Fruit fly (Drosophila melanogaster) whole organism, wandering third instar larva: Measurements from ENCODE around the gene CG7408.

Source experiments
- Hr83 ChIP-seq: fragments of 200-300 bp; sonication (Bioruptor generic); optimal IDR thresholded peaks from 2 replicates; lab custom pipeline; 2016; ENCODE audit warnings: missing biosample characterization, mild to moderate bottlenecking, missing genetic modification characterization, moderate library complexity; ENCODE audit not compliant: poor library complexity, severe bottlenecking
- Sp1 ChIP-seq: fragments of 200-800 bp; sonication (Bioruptor generic); optimal IDR thresholded peaks from 3 replicates; lab custom pipeline; 2019; ENCODE audit warnings: missing biosample characterization, mild to moderate bottlenecking, missing genetic modification characterization, moderate library complexity
- rgr ChIP-seq: fragments of 200-800 bp; sonication (Bioruptor generic); optimal IDR thresholded peaks from 3 replicates; lab custom pipeline; 2016; ENCODE audit warnings: missing biosample characterization, mild to moderate bottlenecking, missing genetic modification characterization

DNA sequence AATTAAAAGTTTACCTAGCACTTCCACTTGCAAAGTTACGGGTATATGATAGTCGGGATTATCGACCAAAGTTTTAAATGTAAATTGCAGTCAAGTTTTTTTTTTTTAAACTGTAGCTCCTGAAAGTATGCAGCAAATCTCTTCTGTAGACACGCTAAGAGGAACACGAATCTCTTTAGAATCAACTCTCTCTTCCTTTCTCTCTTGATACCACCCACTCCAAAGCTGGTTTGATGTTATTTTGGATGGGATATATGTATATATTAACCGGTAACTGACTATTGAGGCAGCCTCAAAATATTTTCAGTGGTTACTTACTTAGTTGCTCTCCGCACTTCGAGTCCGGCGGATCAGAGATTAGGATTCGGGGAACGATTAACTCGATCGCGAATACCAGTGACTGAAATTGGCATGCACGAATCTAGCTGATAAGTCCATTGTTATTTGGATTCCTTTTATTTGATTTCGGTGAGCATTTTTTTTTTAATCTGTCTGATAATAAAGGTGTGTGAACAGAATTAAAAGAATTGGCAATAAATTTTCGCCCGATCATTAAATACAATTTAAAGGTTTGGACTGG, at the start of gene CG7408:
- no peak for TF ChIP-seq rgr (GFP tag; lab: Kevin White, UChicago)
- no peak for TF ChIP-seq Sp1
- peak; percentile 12 for TF ChIP-seq Hr83 (GFP tag; lab: Kevin White, UChicago)
